Fruit fly (Drosophila melanogaster): ENCODE results near the gene phu.

Gene phu

DNA sequence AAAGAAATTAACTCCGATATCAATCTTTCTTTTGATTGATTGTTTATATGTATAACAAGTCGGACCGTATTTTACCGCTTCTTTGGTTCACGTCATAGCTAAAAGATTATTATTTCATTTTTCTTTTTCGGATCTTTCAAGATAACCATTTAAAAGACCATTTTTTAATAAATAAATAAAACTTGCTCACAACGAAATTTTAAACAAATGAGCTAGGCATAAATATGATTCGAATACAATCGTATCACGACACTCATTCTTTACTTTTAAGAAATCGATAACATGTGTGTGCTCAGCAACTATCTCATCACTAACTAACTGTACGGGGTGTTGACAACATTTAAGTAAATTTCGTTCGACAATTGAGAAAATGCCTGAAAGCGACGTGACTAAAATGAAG is 9.8 kb downstream of the phu start, which contains the start of gene CG8149 (continued):
- TF ChIP-seq sna (GFP tag; IDR thresholded peaks at IDR 0.05; ENCODE audit: partially characterized antibody) (peak; percentile 96), Myb (GFP tag; optimal IDR thresholded peaks at IDR 0.05) (peak; percentile 8), lola (GFP tag; optimal IDR thresholded peaks at IDR 0.05) (peak in 1 of 3 experiments; percentile 46), CG15696 (tag; optimal IDR thresholded peaks at IDR 0.05) (peak; percentile 8), trem (tag; optimal IDR thresholded peaks at IDR 0.05) (peak; percentile 85), HLH4C (GFP tag; IDR thresholded peaks at IDR 0.05; ENCODE audit: partially characterized antibody) (peak; percentile 88), B-H2 (GFP tag; optimal IDR thresholded peaks at IDR 0.05) (peak; percentile 51), CG10979 (tag; optimal IDR thresholded peaks at IDR 0.05) (peak; percentile 19), CG32772 (GFP tag; IDR thresholded peaks at IDR 0.05) (no peak), lmd (GFP tag; IDR thresholded peaks at IDR 0.05) (no peak), CG11696 (GFP tag; IDR thresholded peaks at IDR 0.05) (no peak), Bgb (GFP tag; IDR thresholded peaks at IDR 0.05; ENCODE audit: partially characterized antibody) (peak; percentile 95), pzg (GFP tag; optimal IDR thresholded peaks at IDR 0.05) (peak; percentile 76), schlank (tag; optimal IDR thresholded peaks at IDR 0.05) (no peak), HmgZ (tag; optimal IDR thresholded peaks at IDR 0.05) (peak; percentile 21), Med (GFP tag) (peak; percentile 77), PHDP (tag; optimal IDR thresholded peaks at IDR 0.05) (peak; percentile 41), CG34224 (GFP tag; IDR thresholded peaks at IDR 0.05; ENCODE audit: partially characterized antibody) (peak; percentile 88), Max (GFP tag; optimal IDR thresholded peaks at IDR 0.05) (peak; percentile 40), Camta (GFP tag; optimal IDR thresholded peaks at IDR 0.05) (no peak), MESR4 (GFP tag; optimal IDR thresholded peaks at IDR 0.05) (peak; percentile 76), CG13775 (GFP tag; optimal IDR thresholded peaks at IDR 0.05) (no peak), CG7987 (GFP tag; optimal IDR thresholded peaks at IDR 0.05) (no peak), CG13287 (GFP tag; IDR thresholded peaks at IDR 0.05; ENCODE audit: partially characterized antibody) (peak; percentile 98), kay (GFP tag; optimal IDR thresholded peaks at IDR 0.05) (no peak), D19A (tag; optimal IDR thresholded peaks at IDR 0.05) (peak; percentile 13), dmrt11E (tag; optimal IDR thresholded peaks at IDR 0.05) (peak; percentile 31), Opbp (GFP tag; IDR thresholded peaks at IDR 0.05; ENCODE audit: partially characterized antibody) (peak; percentile 77; the same call in 2 of the 3 replicates), CG42726 (GFP tag; IDR thresholded peaks at IDR 0.05; ENCODE audit: partially characterized antibody) (peak; percentile 81; the same call in 1 of the 2 replicates), zfh2 (GFP tag; optimal IDR thresholded peaks at IDR 0.05) (no peak), CG6791 (GFP tag; IDR thresholded peaks at IDR 0.05; ENCODE audit: partially characterized antibody) (peak; percentile 93), Ptx1 (GFP tag; IDR thresholded peaks at IDR 0.05) (no peak), CG11560 (tag; IDR thresholded peaks at IDR 0.05) (peak; percentile 93), Ssrp (tag; optimal IDR thresholded peaks at IDR 0.05) (peak; percentile 15), CG15479 (GFP tag; optimal IDR thresholded peaks at IDR 0.05) (no peak), HLH54F (GFP tag; optimal IDR thresholded peaks at IDR 0.05) (no peak), CG7963 (GFP tag; IDR thresholded peaks at IDR 0.05; ENCODE audit: partially characterized antibody) (peak; percentile 82), bbx (GFP tag; IDR thresholded peaks at IDR 0.05; ENCODE audit: partially characterized antibody) (peak; percentile 93), sug (tag; optimal IDR thresholded peaks at IDR 0.05) (peak; percentile 41), CG9797 (GFP tag; optimal IDR thresholded peaks at IDR 0.05) (peak; percentile 75), sqz (GFP tag; optimal IDR thresholded peaks at IDR 0.05) (no peak), phol (tag; optimal IDR thresholded peaks at IDR 0.05) (peak; percentile 66), CG15514 (GFP tag; optimal IDR thresholded peaks at IDR 0.05) (peak; percentile 73), ems (GFP tag; optimal IDR thresholded peaks at IDR 0.05) (no peak), amos (GFP tag; IDR thresholded peaks at IDR 0.05; ENCODE audit: partially characterized antibody) (peak; percentile 86), salm (tag; optimal IDR thresholded peaks at IDR 0.05) (peak; percentile 20), CG7745 (tag; optimal IDR thresholded peaks at IDR 0.05) (peak; percentile 19), unpg (GFP tag; optimal IDR thresholded peaks at IDR 0.05) (peak; percentile 6)
